Fruit fly (Drosophila melanogaster) whole organism, embryonic: Measurements from ENCODE around the gene CG18180.
A peak's percentile ranks its signal among the peaks of the same experiment; 100 is the strongest.

Experiments used
- Adf1 ChIP-seq: fragments of 200-800 bp; sonication (Bioruptor generic); IDR thresholded peaks from 2 replicates; pipeline ENCODE4 v1.3.6; 2022; ENCODE audit warnings: missing biosample characterization, missing genetic modification characterization
- Antp ChIP-seq: fragments of 200-800 bp; sonication (Bioruptor generic); optimal IDR thresholded peaks from 3 replicates; lab custom pipeline; 2016; ENCODE audit warnings: missing biosample characterization, missing genetic modification characterization
- Asciz ChIP-seq: fragments of 200-800 bp; sonication (Bioruptor generic); optimal IDR thresholded peaks from 2 replicates; lab custom pipeline; 2017; ENCODE audit warnings: missing biosample characterization, mild to moderate bottlenecking, missing genetic modification characterization, missing genetic modification reagents
- B-H2 ChIP-seq: fragments of 200-800 bp; sonication (Bioruptor generic); optimal IDR thresholded peaks from 2 replicates; lab custom pipeline; 2018; ENCODE audit warnings: missing biosample characterization, mild to moderate bottlenecking, missing genetic modification characterization
- Bgb ChIP-seq: fragments of 200-800 bp; sonication (Bioruptor generic); IDR thresholded peaks from 2 replicates; pipeline ENCODE4 v1.3.6; 2022; ENCODE audit warnings: missing biosample characterization, missing genetic modification characterization; ENCODE audit not compliant: partially characterized antibody
- BtbVII ChIP-seq: fragments of 200-800 bp; sonication (Bioruptor generic); optimal IDR thresholded peaks from 3 replicates; lab custom pipeline; 2017; ENCODE audit warnings: missing biosample characterization, mild to moderate bottlenecking, missing genetic modification characterization
- CG10209 ChIP-seq: fragments of 200-800 bp; sonication (Bioruptor generic); optimal IDR thresholded peaks from 3 replicates; lab custom pipeline; 2017; ENCODE audit warnings: missing biosample characterization, mild to moderate bottlenecking, missing genetic modification characterization, missing genetic modification reagents
- CG1024 ChIP-seq: fragments of 200-800 bp; sonication (Bioruptor generic); IDR thresholded peaks from 2 replicates; pipeline ENCODE4 v1.3.6; 2022; ENCODE audit warnings: missing biosample characterization, missing genetic modification characterization
- CG10274 ChIP-seq: fragments of 200-800 bp; sonication (Bioruptor generic); optimal IDR thresholded peaks from 3 replicates; lab custom pipeline; 2017; ENCODE audit warnings: missing biosample characterization, mild to moderate bottlenecking, missing genetic modification characterization
- CG10543 ChIP-seq: fragments of 200-800 bp; sonication (Bioruptor generic); optimal IDR thresholded peaks from 3 replicates; lab custom pipeline; 2017; ENCODE audit warnings: missing biosample characterization, mild to moderate bottlenecking, missing genetic modification characterization, moderate library complexity
- CG11093 ChIP-seq: fragments of 200-800 bp; sonication (Bioruptor generic); IDR thresholded peaks from 3 replicates; pipeline ENCODE4 v1.3.6; 2022; ENCODE audit warnings: missing biosample characterization, missing genetic modification characterization
- CG11504 ChIP-seq: fragments of 200-800 bp; sonication (Bioruptor generic); optimal IDR thresholded peaks from 3 replicates; lab custom pipeline; 2019; ENCODE audit warnings: missing biosample characterization, mild to moderate bottlenecking, missing genetic modification characterization, moderate library complexity
- CG13296 ChIP-seq: fragments of 200-800 bp; sonication (Bioruptor generic); optimal IDR thresholded peaks from 3 replicates; lab custom pipeline; 2018; ENCODE audit warnings: missing biosample characterization, mild to moderate bottlenecking, missing genetic modification characterization
- CG1602 ChIP-seq: fragments of 200-800 bp; sonication (Bioruptor generic); optimal IDR thresholded peaks from 3 replicates; lab custom pipeline; 2016; ENCODE audit warnings: missing biosample characterization, missing genetic modification characterization
- CG1603 ChIP-seq: fragments of 200-800 bp; sonication (Bioruptor generic); optimal IDR thresholded peaks from 2 replicates; lab custom pipeline; 2019; ENCODE audit warnings: missing biosample characterization, mild to moderate bottlenecking, missing genetic modification characterization, moderate library complexity
- CG1647 ChIP-seq: fragments of 200-800 bp; sonication (Bioruptor generic); optimal IDR thresholded peaks from 3 replicates; lab custom pipeline; 2016; ENCODE audit warnings: missing biosample characterization, missing genetic modification characterization
- CG16779 ChIP-seq: fragments of 200-800 bp; sonication (Bioruptor generic); IDR thresholded peaks from 2 replicates; pipeline ENCODE4 v1.3.6; 2022; ENCODE audit warnings: missing biosample characterization, missing genetic modification characterization
- CG16813 ChIP-seq: fragments of 200-800 bp; sonication (Bioruptor generic); IDR thresholded peaks from 3 replicates; pipeline ENCODE4 v1.3.6; 2022; ENCODE audit warnings: missing biosample characterization, missing genetic modification characterization; ENCODE audit not compliant: partially characterized antibody
- CG17568 ChIP-seq: fragments of 200-800 bp; sonication (Bioruptor generic); optimal IDR thresholded peaks from 2 replicates; lab custom pipeline; 2018; ENCODE audit warnings: missing biosample characterization, mild to moderate bottlenecking, missing genetic modification characterization, moderate library complexity
- CG2875 ChIP-seq: fragments of 200-800 bp; sonication (Bioruptor generic); optimal IDR thresholded peaks from 2 replicates; lab custom pipeline; 2017; ENCODE audit warnings: missing biosample characterization, mild to moderate bottlenecking, missing genetic modification characterization, missing genetic modification reagents
- CG42726 ChIP-seq: fragments of 200-800 bp; sonication (Bioruptor generic); IDR thresholded peaks from 2 replicates; pipeline ENCODE4 v1.3.6; 2022; ENCODE audit warnings: missing biosample characterization, missing genetic modification characterization; ENCODE audit not compliant: partially characterized antibody
- CG8281 ChIP-seq: fragments of 200-800 bp; sonication (Bioruptor generic); optimal IDR thresholded peaks from 2 replicates; lab custom pipeline; 2018; ENCODE audit warnings: missing biosample characterization, mild to moderate bottlenecking, missing genetic modification characterization, moderate library complexity
- CG8359 ChIP-seq: fragments of 200-800 bp; sonication (Bioruptor generic); optimal IDR thresholded peaks from 2 replicates; lab custom pipeline; 2017; ENCODE audit warnings: missing biosample characterization, mild to moderate bottlenecking, missing genetic modification characterization, borderline replicate concordance
- CHES-1-like ChIP-seq: fragments of 200-800 bp; sonication (Bioruptor generic); optimal IDR thresholded peaks from 2 replicates; lab custom pipeline; 2016; ENCODE audit warnings: missing biosample characterization, missing genetic modification characterization
- D19A ChIP-seq: fragments of 200-800 bp; optimal IDR thresholded peaks from 3 replicates; lab custom pipeline; 2019; ENCODE audit warnings: missing biosample characterization, mild to moderate bottlenecking, missing genetic modification characterization, moderate library complexity
- Dbx ChIP-seq: fragments of 200-800 bp; sonication (Bioruptor generic); IDR thresholded peaks from 3 replicates; pipeline ENCODE4 v1.3.6; 2022; ENCODE audit warnings: missing biosample characterization, missing genetic modification characterization
- Dfd ChIP-seq, 2 experiments: fragments of >200 bp; optimal IDR thresholded peaks; 2 replicates each; lab custom pipeline; 2017; ENCODE audit warnings: missing biosample characterization in 2 of 2, missing genetic modification characterization in 2 of 2
- Dip3 ChIP-seq: fragments of 200-800 bp; sonication (Bioruptor generic); optimal IDR thresholded peaks from 3 replicates; lab custom pipeline; 2016; ENCODE audit warnings: missing biosample characterization, missing genetic modification characterization
- E2f1 ChIP-seq: fragments of 200-800 bp; sonication (Bioruptor generic); IDR thresholded peaks from 2 replicates; pipeline ENCODE4 v1.3.6; 2022; ENCODE audit warnings: missing biosample characterization, missing genetic modification characterization
- Fer3 ChIP-seq: fragments of 200-800 bp; sonication (Bioruptor generic); optimal IDR thresholded peaks from 2 replicates; lab custom pipeline; 2018; ENCODE audit warnings: missing biosample characterization, mild to moderate bottlenecking, missing genetic modification characterization, moderate library complexity
- GATAe ChIP-seq: fragments of 200-800 bp; sonication (Bioruptor generic); conservative IDR thresholded peaks from 2 replicates; pipeline ENCODE4 v1.3.6; 2022; ENCODE audit warnings: missing biosample characterization, missing genetic modification characterization
- HLH54F ChIP-seq: fragments of 200-800 bp; sonication (Bioruptor generic); optimal IDR thresholded peaks from 3 replicates; lab custom pipeline; 2016; ENCODE audit warnings: missing biosample characterization, missing genetic modification characterization
- Hand ChIP-seq: fragments of 200-800 bp; sonication (Bioruptor generic); optimal IDR thresholded peaks from 2 replicates; lab custom pipeline; 2017; ENCODE audit warnings: mild to moderate bottlenecking, missing biosample characterization, missing genetic modification reagents, missing genetic modification characterization
- NC2α ChIP-seq: fragments of 200-800 bp; sonication (Bioruptor generic); optimal IDR thresholded peaks from 2 replicates; lab custom pipeline; 2016; ENCODE audit warnings: missing biosample characterization, missing genetic modification characterization
- NfI ChIP-seq: fragments of 200-800 bp; sonication (Bioruptor generic); optimal IDR thresholded peaks from 3 replicates; lab custom pipeline; 2018; ENCODE audit warnings: missing biosample characterization, mild to moderate bottlenecking, missing genetic modification characterization, moderate library complexity
- Optix ChIP-seq: fragments of 200-800 bp; sonication (Bioruptor generic); IDR thresholded peaks from 3 replicates; pipeline ENCODE4 v1.3.6; 2022; ENCODE audit warnings: missing biosample characterization, missing genetic modification characterization
- Trl ChIP-seq, 3 experiments: fragments of >200 bp in 2 of 3; fragments of 200-800 bp in 1 of 3; sonication (Bioruptor generic) in 1 of 3; optimal IDR thresholded peaks; 2 replicates in 1 of 3; 3 replicates in 2 of 3; lab custom pipeline; 2016 to 2017; ENCODE audit warnings: missing biosample characterization in 1 of 3, missing genetic modification characterization in 1 of 3
- ara ChIP-seq: fragments of 200-800 bp; sonication (Bioruptor generic); IDR thresholded peaks from 2 replicates; pipeline ENCODE4 v1.3.6; 2022; ENCODE audit warnings: missing biosample characterization, missing genetic modification characterization
- ato ChIP-seq: fragments of 200-800 bp; sonication (Bioruptor generic); IDR thresholded peaks from 2 replicates; pipeline ENCODE4 v1.3.6; 2022; ENCODE audit warnings: missing biosample characterization, missing genetic modification characterization; ENCODE audit not compliant: partially characterized antibody
- bcd ChIP-seq: fragments of 200-800 bp; sonication (Bioruptor generic); optimal IDR thresholded peaks from 2 replicates; lab custom pipeline; 2017; ENCODE audit warnings: missing biosample characterization, mild to moderate bottlenecking, missing genetic modification characterization
- caup ChIP-seq: fragments of 200-800 bp; sonication (Bioruptor generic); optimal IDR thresholded peaks from 3 replicates; lab custom pipeline; 2017; ENCODE audit warnings: missing biosample characterization, mild to moderate bottlenecking, missing genetic modification characterization, moderate library complexity; ENCODE audit not compliant: severe bottlenecking
- crc ChIP-seq: fragments of 200-800 bp; sonication (Bioruptor generic); optimal IDR thresholded peaks from 2 replicates; lab custom pipeline; 2016; ENCODE audit warnings: missing biosample characterization, missing genetic modification characterization
- danr ChIP-seq: fragments of 200-800 bp; sonication (Bioruptor generic); IDR thresholded peaks from 2 replicates; pipeline ENCODE4 v1.3.6; 2022; ENCODE audit warnings: missing biosample characterization, missing genetic modification characterization
- dpn ChIP-seq, 2 experiments: fragments of 200-800 bp; sonication (Bioruptor generic); optimal IDR thresholded peaks; 3 replicates each; lab custom pipeline; 2016; ENCODE audit warnings: missing biosample characterization in 2 of 2, missing genetic modification characterization in 2 of 2
- esg ChIP-seq: fragments of 200-800 bp; sonication (Bioruptor generic); conservative IDR thresholded peaks from 2 replicates; pipeline ENCODE4 v1.3.6; 2022; ENCODE audit warnings: missing biosample characterization, missing genetic modification characterization
- hkb ChIP-seq, 2 experiments: fragments of 200-800 bp in 1 of 2; fragments of >200 bp in 1 of 2; sonication (Bioruptor generic) in 1 of 2; IDR thresholded peaks in 1 of 2; optimal IDR thresholded peaks in 1 of 2; 2 replicates each; pipeline versions ENCODE4 v1.3.6 to Lab custom; 2017 to 2022; ENCODE audit warnings: missing biosample characterization in 1 of 2, missing genetic modification characterization in 1 of 2
- psq ChIP-seq: fragments of 200-800 bp; sonication (Bioruptor generic); optimal IDR thresholded peaks from 2 replicates; lab custom pipeline; 2017; ENCODE audit warnings: missing biosample characterization, missing genetic modification characterization
- run ChIP-seq: fragments of 200-800 bp; sonication (Bioruptor generic); optimal IDR thresholded peaks from 3 replicates; lab custom pipeline; 2018; ENCODE audit warnings: missing biosample characterization, mild to moderate bottlenecking, missing genetic modification characterization
- zfh1 ChIP-seq: fragments of 200-800 bp; sonication (Bioruptor generic); IDR thresholded peaks from 3 replicates; pipeline ENCODE4 v1.3.6; 2022; ENCODE audit warnings: missing biosample characterization, missing genetic modification characterization

CG18180 gene

DNA sequence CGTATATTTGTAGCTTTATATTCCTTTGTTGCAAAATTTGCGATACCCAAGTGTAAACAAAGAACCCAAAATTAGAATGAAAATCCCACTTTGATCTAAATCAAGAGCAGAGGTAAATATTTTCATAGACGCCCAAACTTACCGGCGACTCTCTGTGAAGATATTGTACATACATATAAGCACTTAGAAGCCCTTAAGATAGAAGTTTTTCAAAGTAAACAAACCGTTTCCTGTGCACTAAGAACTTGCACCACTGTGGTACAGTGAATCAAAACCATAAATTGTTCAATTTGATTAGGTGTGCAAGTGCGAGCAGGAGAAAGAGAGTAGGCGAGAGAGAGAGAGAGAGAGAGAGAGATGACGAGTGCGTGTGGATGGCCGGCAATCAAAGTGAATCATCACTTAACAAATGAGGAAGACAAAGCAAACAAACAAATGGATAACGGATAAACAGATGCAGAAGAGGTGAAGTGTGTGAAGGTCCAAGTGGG is 37.2 kb downstream of the CG18180 start (continued):
- TF ChIP-seq GATAe (GFP tag; lab: Robert Waterston, UW) (no peak), B-H2 (GFP tag; lab: Kevin White, UChicago) (no peak), esg (no peak), CG1024 (GFP tag; lab: Robert Waterston, UW) (no peak), NC2α (GFP tag; lab: Kevin White, UChicago) (no peak), caup (GFP tag; lab: Kevin White, UChicago) (no peak), Bgb (GFP tag; lab: Robert Waterston, UW) (peak; percentile 6; the same call in 1 of the 2 replicates), crc (GFP tag; lab: Kevin White, UChicago) (no peak), CG2875 (GFP tag; lab: Kevin White, UChicago) (no peak), CG17568 (GFP tag; lab: Kevin White, UChicago) (no peak), CG16779 (GFP tag; lab: Robert Waterston, UW) (no peak), D19A (no peak), Adf1 (GFP tag; lab: Robert Waterston, UW) (no peak), psq (GFP tag; lab: Kevin White, UChicago) (peak; percentile 3), Dbx (GFP tag; lab: Robert Waterston, UW) (no peak), run (tag; lab: Kevin White, UChicago) (no peak), Trl (optimal IDR thresholded peaks at IDR 0.05; lab: Kevin White, UChicago) (peak; percentile 58 to 79), Trl (GFP tag; optimal IDR thresholded peaks at IDR 0.05; lab: Kevin White, UChicago) (peak; percentile 5), CG10209 (GFP tag; lab: Kevin White, UChicago) (peak; percentile 6), HLH54F (GFP tag; lab: Kevin White, UChicago) (no peak), CG8359 (GFP tag; lab: Kevin White, UChicago) (no peak), bcd (GFP tag; lab: Kevin White, UChicago) (no peak), CG10543 (GFP tag; lab: Kevin White, UChicago) (no peak), Antp (GFP tag; lab: Kevin White, UChicago) (peak; percentile 3), CG16813 (GFP tag; lab: Robert Waterston, UW) (no peak), Optix (GFP tag; lab: Robert Waterston, UW) (peak; percentile 12; the same call in 1 of the 3 replicates), CG13296 (no peak), CG1602 (GFP tag; lab: Kevin White, UChicago) (no peak), BtbVII (GFP tag; lab: Kevin White, UChicago) (no peak), dpn (GFP tag; optimal IDR thresholded peaks at IDR 0.05; lab: Kevin White, UChicago) (no peak), CG42726 (no peak), Fer3 (tag; lab: Kevin White, UChicago) (no peak), danr (GFP tag; lab: Robert Waterston, UW) (no peak), Dfd (GFP tag; optimal IDR thresholded peaks at IDR 0.05; lab: Kevin White, UChicago) (no peak), hkb (optimal IDR thresholded peaks at IDR 0.05; lab: Kevin White, UChicago) (no peak), hkb (GFP tag; IDR thresholded peaks at IDR 0.05; lab: Robert Waterston, UW) (no peak), E2f1 (GFP tag; lab: Robert Waterston, UW) (no peak), CG11093 (GFP tag; lab: Robert Waterston, UW) (no peak), zfh1 (no peak), CG8281 (no peak), CHES-1-like (GFP tag; lab: Kevin White, UChicago) (no peak), Hand (GFP tag; lab: Kevin White, UChicago) (no peak), ato (GFP tag; lab: Robert Waterston, UW) (no peak), CG10274 (GFP tag; lab: Kevin White, UChicago) (no peak), CG11504 (tag; lab: Kevin White, UChicago) (no peak), Dip3 (no peak), Asciz (peak; percentile 13), NfI (peak; percentile 3), CG1647 (GFP tag; lab: Kevin White, UChicago) (no peak), CG1603 (tag; lab: Kevin White, UChicago) (peak; percentile 36), ara (GFP tag; lab: Robert Waterston, UW) (no peak)
